Worm (Caenorhabditis elegans): ENCODE measurements around the gene sec-20.

- no peak for TF ChIP-seq tbx-11 (GFP tag; IDR thresholded peaks at IDR 0.05)
- TF ChIP-seq flt-1 (GFP tag; IDR thresholded peaks at IDR 0.05), result no peak
- no peak for TF ChIP-seq ama-1 (optimal IDR thresholded peaks at IDR 0.05)
- no peak for TF ChIP-seq hmbx-1 (tag; optimal IDR thresholded peaks at IDR 0.05)
- TF ChIP-seq aly-1 (tag; optimal IDR thresholded peaks at IDR 0.05), result no peak
- no peak for TF ChIP-seq scrt-1 (GFP tag; IDR thresholded peaks at IDR 0.05)
- no peak for TF ChIP-seq pes-1 (GFP tag; IDR thresholded peaks at IDR 0.05)
- TF ChIP-seq ceh-36 (tag; optimal IDR thresholded peaks at IDR 0.05), result no peak
- TF ChIP-seq F13C5.2 (tag; optimal IDR thresholded peaks at IDR 0.05), result no peak
- no peak for TF ChIP-seq ets-7 (tag; optimal IDR thresholded peaks at IDR 0.05)
- TF ChIP-seq ceh-13 (GFP tag; optimal IDR thresholded peaks at IDR 0.05), result no peak
- TF ChIP-seq hmg-4 (GFP tag; optimal IDR thresholded peaks at IDR 0.05), result no peak
- no peak for TF ChIP-seq tbx-37 (GFP tag; conservative IDR thresholded peaks at IDR 0.05)
Observed at ce11 chrIII:177715-178114, 14.2 kb upstream of the sec-20 start, which contains the start of gene F40G9.14.
